Fruit fly (Drosophila melanogaster) whole organism, embryonic: ENCODE measurements around the gene CG11828.
A peak's percentile ranks its signal among the peaks of the same experiment; 100 is the strongest.

Experiments used
- Ada2b ChIP-seq: fragments of 200-800 bp; sonication (Bioruptor generic); IDR thresholded peaks from 2 replicates; pipeline ENCODE4 v1.3.6; 2022; ENCODE audit warnings: missing biosample characterization, missing genetic modification characterization
- Awh ChIP-seq: fragments of 200-800 bp; sonication (Bioruptor generic); IDR thresholded peaks from 2 replicates; pipeline ENCODE4, ENCODE4 v1.3.6; 2022; ENCODE audit warnings: missing biosample characterization, missing genetic modification characterization
- BtbVII ChIP-seq: fragments of 200-800 bp; sonication (Bioruptor generic); optimal IDR thresholded peaks from 3 replicates; lab custom pipeline; 2017; ENCODE audit warnings: missing biosample characterization, mild to moderate bottlenecking, missing genetic modification characterization
- CG11696 ChIP-seq: fragments of 200-800 bp; sonication (Bioruptor generic); IDR thresholded peaks from 2 replicates; pipeline ENCODE4 v1.3.6; 2022; ENCODE audit warnings: missing biosample characterization, missing genetic modification characterization
- CG12391 ChIP-seq: fragments of 200-800 bp; sonication (Bioruptor generic); optimal IDR thresholded peaks from 3 replicates; lab custom pipeline; 2018; ENCODE audit warnings: missing biosample characterization, mild to moderate bottlenecking, missing genetic modification characterization, moderate library complexity
- CG14441 ChIP-seq: fragments of 200-800 bp; sonication (Bioruptor generic); IDR thresholded peaks from 2 replicates; pipeline ENCODE4 v1.3.6; 2022; ENCODE audit warnings: missing biosample characterization, missing genetic modification characterization
- CG15011 ChIP-seq: fragments of 200-800 bp; sonication (Bioruptor generic); optimal IDR thresholded peaks from 3 replicates; lab custom pipeline; 2018; ENCODE audit warnings: missing biosample characterization, mild to moderate bottlenecking, missing genetic modification characterization
- CG1602 ChIP-seq: fragments of 200-800 bp; sonication (Bioruptor generic); optimal IDR thresholded peaks from 3 replicates; lab custom pipeline; 2016; ENCODE audit warnings: missing biosample characterization, missing genetic modification characterization
- CG17568 ChIP-seq: fragments of 200-800 bp; sonication (Bioruptor generic); optimal IDR thresholded peaks from 2 replicates; lab custom pipeline; 2018; ENCODE audit warnings: missing biosample characterization, mild to moderate bottlenecking, missing genetic modification characterization, moderate library complexity
- CG18764 ChIP-seq: fragments of 200-800 bp; sonication (Bioruptor generic); optimal IDR thresholded peaks from 3 replicates; lab custom pipeline; 2016; ENCODE audit warnings: missing biosample characterization, missing genetic modification characterization
- CG2712 ChIP-seq: fragments of 200-800 bp; optimal IDR thresholded peaks from 3 replicates; lab custom pipeline; 2019; ENCODE audit warnings: missing biosample characterization, mild to moderate bottlenecking, missing genetic modification characterization, moderate library complexity
- CG2875 ChIP-seq: fragments of 200-800 bp; sonication (Bioruptor generic); optimal IDR thresholded peaks from 2 replicates; lab custom pipeline; 2017; ENCODE audit warnings: missing biosample characterization, mild to moderate bottlenecking, missing genetic modification characterization, missing genetic modification reagents
- CG4424 ChIP-seq: fragments of 200-800 bp; sonication (Bioruptor generic); optimal IDR thresholded peaks from 3 replicates; lab custom pipeline; 2016; ENCODE audit warnings: missing biosample characterization, missing genetic modification characterization
- CG4617 ChIP-seq: fragments of 200-800 bp; sonication (Bioruptor generic); optimal IDR thresholded peaks from 3 replicates; lab custom pipeline; 2016; ENCODE audit warnings: missing biosample characterization, missing genetic modification characterization, borderline replicate concordance
- CG6175 ChIP-seq: fragments of 200-800 bp; sonication (Bioruptor generic); IDR thresholded peaks from 3 replicates; pipeline ENCODE4 v1.3.6; 2022; ENCODE audit warnings: missing biosample characterization, missing genetic modification characterization
- CG7786 ChIP-seq: fragments of 200-800 bp; sonication (Bioruptor generic); optimal IDR thresholded peaks from 2 replicates; lab custom pipeline; 2016; ENCODE audit warnings: missing biosample characterization, missing genetic modification characterization
- CG8478 ChIP-seq: fragments of >200 bp; optimal IDR thresholded peaks from 2 replicates; lab custom pipeline; 2018
- CG9215 ChIP-seq: fragments of 200-800 bp; sonication (Bioruptor generic); IDR thresholded peaks from 2 replicates; pipeline ENCODE4 v1.3.6; 2022; ENCODE audit warnings: missing biosample characterization, missing genetic modification characterization
- CG9609 ChIP-seq: fragments of 200-800 bp; sonication (Bioruptor generic); optimal IDR thresholded peaks from 3 replicates; lab custom pipeline; 2016; ENCODE audit warnings: missing biosample characterization, missing genetic modification characterization
- Chrac-16 ChIP-seq: fragments of 200-800 bp; sonication (Bioruptor generic); optimal IDR thresholded peaks from 3 replicates; lab custom pipeline; 2016; ENCODE audit warnings: missing biosample characterization, missing genetic modification characterization
- CoRest ChIP-seq: fragments of 200-800 bp; sonication (Bioruptor generic); optimal IDR thresholded peaks from 3 replicates; lab custom pipeline; 2018; ENCODE audit warnings: missing biosample characterization, mild to moderate bottlenecking, missing genetic modification characterization, moderate library complexity
- Dip2 ChIP-seq: fragments of 200-800 bp; sonication (Bioruptor generic); IDR thresholded peaks from 2 replicates; pipeline ENCODE4 v1.3.6; 2022; ENCODE audit warnings: missing biosample characterization, missing genetic modification characterization
- HLH3B ChIP-seq: fragments of 200-800 bp; sonication (Bioruptor generic); IDR thresholded peaks from 2 replicates; pipeline ENCODE4 v1.3.6; 2022; ENCODE audit warnings: missing biosample characterization, missing genetic modification characterization
- Mad ChIP-seq: fragments of 200-800 bp; sonication (Bioruptor generic); optimal IDR thresholded peaks from 2 replicates; lab custom pipeline; 2016; ENCODE audit warnings: missing biosample characterization, missing genetic modification characterization
- Max ChIP-seq: fragments of 200-800 bp; sonication (Bioruptor generic); optimal IDR thresholded peaks from 2 replicates; lab custom pipeline; 2016; ENCODE audit warnings: missing biosample characterization, mild to moderate bottlenecking, missing genetic modification characterization
- NFAT ChIP-seq: fragments of 200-800 bp; sonication (Bioruptor generic); IDR thresholded peaks from 2 replicates; pipeline ENCODE4 v1.3.6; 2022; ENCODE audit warnings: missing biosample characterization, missing genetic modification characterization
- Rfx ChIP-seq: fragments of 200-800 bp; sonication (Bioruptor generic); IDR thresholded peaks from 2 replicates; pipeline ENCODE4 v1.3.6; 2022; ENCODE audit warnings: missing biosample characterization, missing genetic modification characterization
- Xrp1 ChIP-seq: fragments of 200-800 bp; sonication (Bioruptor generic); IDR thresholded peaks from 2 replicates; pipeline ENCODE4 v1.3.6; 2022; ENCODE audit warnings: missing biosample characterization, missing genetic modification characterization
- ab ChIP-seq: fragments of 200-800 bp; sonication (Bioruptor generic); optimal IDR thresholded peaks from 2 replicates; lab custom pipeline; 2016; ENCODE audit warnings: missing biosample characterization, missing genetic modification characterization
- al ChIP-seq: fragments of 200-800 bp; sonication (Bioruptor generic); IDR thresholded peaks from 2 replicates; pipeline ENCODE4 v1.3.6; 2022; ENCODE audit warnings: missing biosample characterization, missing genetic modification characterization
- cad ChIP-seq: fragments of >200 bp; optimal IDR thresholded peaks from 2 replicates; lab custom pipeline; 2017; ENCODE audit warnings: missing biosample characterization, missing genetic modification characterization
- cato ChIP-seq: fragments of 200-800 bp; sonication (Bioruptor generic); optimal IDR thresholded peaks from 2 replicates; lab custom pipeline; 2016; ENCODE audit warnings: missing biosample characterization, missing genetic modification characterization, borderline replicate concordance
- chif ChIP-seq, 2 experiments: fragments of 200-800 bp; sonication (Bioruptor generic); optimal IDR thresholded peaks; 3 replicates each; lab custom pipeline; 2016; ENCODE audit warnings: missing biosample characterization in 2 of 2, missing genetic modification characterization in 2 of 2
- dati ChIP-seq: fragments of 200-800 bp; sonication (Bioruptor generic); IDR thresholded peaks from 2 replicates; pipeline ENCODE4 v1.3.6; 2022; ENCODE audit warnings: missing biosample characterization, missing genetic modification characterization
- dysf ChIP-seq: fragments of 200-800 bp; sonication (Bioruptor generic); IDR thresholded peaks from 3 replicates; pipeline ENCODE4 v1.3.6; 2022; ENCODE audit warnings: missing biosample characterization, missing genetic modification characterization
- eve ChIP-seq, 2 experiments: fragments of >200 bp; optimal IDR thresholded peaks; 2 replicates each; lab custom pipeline; 2017; ENCODE audit warnings: missing biosample characterization in 2 of 2, missing genetic modification characterization in 2 of 2
- eyg ChIP-seq: fragments of 200-800 bp; sonication (Bioruptor generic); optimal IDR thresholded peaks from 3 replicates; lab custom pipeline; 2016; ENCODE audit warnings: missing biosample characterization, missing genetic modification characterization
- fd64A ChIP-seq: fragments of 200-800 bp; sonication (Bioruptor generic); optimal IDR thresholded peaks from 3 replicates; lab custom pipeline; 2018; ENCODE audit warnings: missing biosample characterization, mild to moderate bottlenecking, missing genetic modification characterization
- gem ChIP-seq: fragments of 200-800 bp; sonication (Bioruptor generic); optimal IDR thresholded peaks from 2 replicates; lab custom pipeline; 2019; ENCODE audit warnings: missing biosample characterization, mild to moderate bottlenecking, missing genetic modification characterization, moderate library complexity
- jing ChIP-seq: fragments of 200-800 bp; sonication (Bioruptor generic); optimal IDR thresholded peaks from 2 replicates; lab custom pipeline; 2018; ENCODE audit warnings: missing biosample characterization, mild to moderate bottlenecking, missing genetic modification characterization
- lilli ChIP-seq: fragments of 200-800 bp; sonication (Bioruptor generic); optimal IDR thresholded peaks from 3 replicates; lab custom pipeline; 2016; ENCODE audit warnings: missing biosample characterization, missing genetic modification characterization
- lola ChIP-seq, 3 experiments: fragments of >200 bp in 2 of 3; fragments of 200-800 bp in 1 of 3; sonication (Bioruptor generic) in 1 of 3; optimal IDR thresholded peaks; 2 replicates each; lab custom pipeline; 2017 to 2019; ENCODE audit warnings: missing biosample characterization in 3 of 3, missing genetic modification characterization in 3 of 3, mild to moderate bottlenecking in 1 of 3, moderate library complexity in 1 of 3
- nau ChIP-seq: fragments of 200-800 bp; sonication (Bioruptor generic); optimal IDR thresholded peaks from 3 replicates; lab custom pipeline; 2017; ENCODE audit warnings: missing biosample characterization, mild to moderate bottlenecking, missing genetic modification characterization, missing genetic modification reagents
- onecut ChIP-seq: fragments of 200-800 bp; sonication (Bioruptor generic); IDR thresholded peaks from 2 replicates; pipeline ENCODE4 v1.3.6; 2022; ENCODE audit warnings: missing biosample characterization, missing genetic modification characterization
- pho ChIP-seq: fragments of 200-800 bp; sonication (Bioruptor generic); optimal IDR thresholded peaks from 2 replicates; lab custom pipeline; 2016; ENCODE audit warnings: missing biosample characterization, missing genetic modification characterization
- pzg ChIP-seq: fragments of 200-800 bp; sonication (Bioruptor generic); optimal IDR thresholded peaks from 3 replicates; lab custom pipeline; 2018; ENCODE audit warnings: missing biosample characterization, mild to moderate bottlenecking, missing genetic modification characterization, moderate library complexity
- ro ChIP-seq: fragments of 200-800 bp; sonication (Bioruptor generic); IDR thresholded peaks from 2 replicates; pipeline ENCODE4 v1.3.6; 2022; ENCODE audit warnings: missing biosample characterization, missing genetic modification characterization
- schlank ChIP-seq: fragments of 200-800 bp; sonication (Bioruptor generic); optimal IDR thresholded peaks from 2 replicates; lab custom pipeline; 2018; ENCODE audit warnings: missing biosample characterization, mild to moderate bottlenecking, missing genetic modification characterization
- sug ChIP-seq: fragments of 200-800 bp; optimal IDR thresholded peaks from 2 replicates; lab custom pipeline; 2019; ENCODE audit warnings: missing biosample characterization, mild to moderate bottlenecking, missing genetic modification characterization, moderate library complexity
- tna ChIP-seq: fragments of 200-800 bp; sonication (Bioruptor generic); IDR thresholded peaks from 2 replicates; pipeline ENCODE4 v1.3.6; 2022; ENCODE audit warnings: missing biosample characterization, missing genetic modification characterization; ENCODE audit not compliant: partially characterized antibody
- trem ChIP-seq: fragments of 200-800 bp; optimal IDR thresholded peaks from 3 replicates; lab custom pipeline; 2019; ENCODE audit warnings: missing biosample characterization, mild to moderate bottlenecking, missing genetic modification characterization, moderate library complexity

CG11828 gene

dm6 chr3R:28904816-28905435 is 17.9 kb upstream of the CG11828 start (continued):
- no peak for TF ChIP-seq fd64A
- peak; percentile 87 for TF ChIP-seq lilli (GFP tag; lab: Kevin White, UChicago)
- 0 out of 2 replicates have a peak, but pooled peaks have one; percentile 30 for TF ChIP-seq CG11696 (GFP tag; lab: Robert Waterston, UW)
- peak; percentile 84 for TF ChIP-seq HLH3B
- no peak for TF ChIP-seq trem (tag; lab: Kevin White, UChicago)
- no peak for TF ChIP-seq cad
- TF ChIP-seq CG7786 (GFP tag; lab: Kevin White, UChicago), result peak; percentile 79
- peak; percentile 77 for TF ChIP-seq Awh (GFP tag; lab: Robert Waterston, UW)
- peak; percentile 4 for TF ChIP-seq Max (GFP tag; lab: Kevin White, UChicago)
- TF ChIP-seq CG9609 (GFP tag; lab: Kevin White, UChicago), result peak; percentile 80
- peak; percentile 66 for TF ChIP-seq sug (tag; lab: Kevin White, UChicago)
- peak; percentile 29 for TF ChIP-seq CG15011 (GFP tag; lab: Kevin White, UChicago)
- peak; percentile 70 for TF ChIP-seq Chrac-16 (GFP tag; lab: Kevin White, UChicago)
- peak; percentile 16 for TF ChIP-seq cato (GFP tag; lab: Kevin White, UChicago)
- TF ChIP-seq NFAT, result peak; percentile 92
- peak; percentile 83 for TF ChIP-seq gem (tag; lab: Kevin White, UChicago)
- TF ChIP-seq Ada2b (GFP tag; lab: Robert Waterston, UW), result peak; percentile 82
- TF ChIP-seq ro (GFP tag; lab: Robert Waterston, UW), result peak; percentile 33; the same call in 1 of the 2 replicates
- peak; percentile 70 for TF ChIP-seq schlank (tag; lab: Kevin White, UChicago)
- TF ChIP-seq dysf (GFP tag; lab: Robert Waterston, UW), result peak; percentile 91
- peak; percentile 41 for TF ChIP-seq CG1602 (GFP tag; lab: Kevin White, UChicago)
- TF ChIP-seq CG14441 (GFP tag; lab: Robert Waterston, UW), result peak; percentile 91
- TF ChIP-seq CG4424 (GFP tag; lab: Kevin White, UChicago), result peak; percentile 48
- TF ChIP-seq nau, result peak; percentile 36
- TF ChIP-seq pzg, result no peak
- TF ChIP-seq pho (GFP tag; lab: Kevin White, UChicago), result peak; percentile 61
- TF ChIP-seq Rfx (GFP tag; lab: Robert Waterston, UW), result peak; percentile 94
- TF ChIP-seq CG12391, result peak; percentile 68
- peak in 1 of 3 experiments; percentile 4 for TF ChIP-seq lola (GFP tag; optimal IDR thresholded peaks at IDR 0.05; lab: Kevin White, UChicago)
- no peak for TF ChIP-seq tna (GFP tag; lab: Robert Waterston, UW)
- peak; percentile 66 for TF ChIP-seq dati (GFP tag; lab: Robert Waterston, UW)
- peak; percentile 48 for TF ChIP-seq CG4617 (GFP tag; lab: Kevin White, UChicago)
- TF ChIP-seq CG2875 (GFP tag; lab: Kevin White, UChicago), result peak; percentile 30
- no peak for TF ChIP-seq Dip2 (GFP tag; lab: Robert Waterston, UW)
- TF ChIP-seq CG17568 (GFP tag; lab: Kevin White, UChicago), result no peak
- TF ChIP-seq Xrp1, result peak; percentile 68
- no peak for TF ChIP-seq CG8478
- peak; percentile 62 for TF ChIP-seq jing (GFP tag; lab: Kevin White, UChicago)
- peak; percentile 81 for TF ChIP-seq CG9215 (GFP tag; lab: Robert Waterston, UW)
- TF ChIP-seq chif (GFP tag; optimal IDR thresholded peaks at IDR 0.05; lab: Kevin White, UChicago), result peak; percentile 42 to 79
- peak; percentile 46 for TF ChIP-seq onecut (GFP tag; lab: Robert Waterston, UW)
- TF ChIP-seq CG18764, result peak; percentile 46
- peak; percentile 66 for TF ChIP-seq CG2712 (tag; lab: Kevin White, UChicago)
- TF ChIP-seq eyg (GFP tag; lab: Kevin White, UChicago), result peak; percentile 61
- TF ChIP-seq eve (GFP tag; optimal IDR thresholded peaks at IDR 0.05; lab: Kevin White, UChicago), result no peak
- no peak; the same call in 2 of the 3 replicates for TF ChIP-seq CG6175 (GFP tag; lab: Robert Waterston, UW)
- TF ChIP-seq BtbVII (GFP tag; lab: Kevin White, UChicago), result peak; percentile 30
- peak; percentile 92 for TF ChIP-seq al
- peak; percentile 78 for TF ChIP-seq CoRest (tag; lab: Kevin White, UChicago)
- TF ChIP-seq Mad (GFP tag; lab: Kevin White, UChicago), result peak; percentile 58
- peak; percentile 65 for TF ChIP-seq ab (GFP tag; lab: Kevin White, UChicago)
